Fruit fly (Drosophila melanogaster) whole organism, embryonic: ENCODE measurements around the gene CG33287.
A peak's percentile ranks its signal among the peaks of the same experiment; 100 is the strongest.

Experiments used
- Asciz ChIP-seq: fragments of 200-800 bp; sonication (Bioruptor generic); optimal IDR thresholded peaks from 2 replicates; lab custom pipeline; 2017; ENCODE audit warnings: missing biosample characterization, mild to moderate bottlenecking, missing genetic modification characterization, missing genetic modification reagents
- CG10366 ChIP-seq: fragments of 200-800 bp; sonication (Bioruptor generic); IDR thresholded peaks from 2 replicates; pipeline ENCODE4 v1.3.6; 2022; ENCODE audit warnings: missing biosample characterization, missing genetic modification characterization
- CG11247 ChIP-seq: fragments of 200-800 bp; sonication (Bioruptor generic); IDR thresholded peaks from 2 replicates; pipeline ENCODE4 v1.3.6; 2022; ENCODE audit warnings: missing biosample characterization, missing genetic modification characterization
- CG11560 ChIP-seq: fragments of 200-800 bp; sonication (Bioruptor generic); IDR thresholded peaks from 3 replicates; pipeline ENCODE4 v1.3.6; 2022; ENCODE audit warnings: missing biosample characterization, missing genetic modification characterization
- CG12104 ChIP-seq: fragments of 200-800 bp; sonication (Bioruptor generic); optimal IDR thresholded peaks from 3 replicates; lab custom pipeline; 2016; ENCODE audit warnings: missing biosample characterization, missing genetic modification characterization
- CG13296 ChIP-seq: fragments of 200-800 bp; sonication (Bioruptor generic); optimal IDR thresholded peaks from 3 replicates; lab custom pipeline; 2018; ENCODE audit warnings: missing biosample characterization, mild to moderate bottlenecking, missing genetic modification characterization
- CG14860 ChIP-seq: fragments of 200-800 bp; sonication (Bioruptor generic); IDR thresholded peaks from 3 replicates; pipeline ENCODE4 v1.3.6; 2022; ENCODE audit warnings: missing biosample characterization, missing genetic modification characterization; ENCODE audit not compliant: partially characterized antibody
- CG1529 ChIP-seq: fragments of 200-800 bp; sonication (Bioruptor generic); optimal IDR thresholded peaks from 3 replicates; lab custom pipeline; 2018; ENCODE audit warnings: missing biosample characterization, missing genetic modification characterization
- CG17829 ChIP-seq: fragments of 200-800 bp; optimal IDR thresholded peaks from 2 replicates; lab custom pipeline; 2019; ENCODE audit warnings: missing biosample characterization, mild to moderate bottlenecking, missing genetic modification characterization, moderate library complexity
- CG17912 ChIP-seq: fragments of 200-800 bp; sonication (Bioruptor generic); optimal IDR thresholded peaks from 2 replicates; lab custom pipeline; 2018; ENCODE audit warnings: missing biosample characterization, mild to moderate bottlenecking, missing genetic modification characterization
- CG18011 ChIP-seq: fragments of 200-800 bp; sonication (Bioruptor generic); optimal IDR thresholded peaks from 2 replicates; lab custom pipeline; 2017; ENCODE audit warnings: missing biosample characterization, missing genetic modification characterization, mild to moderate bottlenecking, moderate library complexity, missing genotype
- CG18764 ChIP-seq: fragments of 200-800 bp; sonication (Bioruptor generic); optimal IDR thresholded peaks from 3 replicates; lab custom pipeline; 2016; ENCODE audit warnings: missing biosample characterization, missing genetic modification characterization
- CG2889 ChIP-seq: fragments of 200-800 bp; sonication (Bioruptor generic); IDR thresholded peaks from 3 replicates; pipeline ENCODE4 v1.3.6; 2022; ENCODE audit warnings: missing biosample characterization, missing genetic modification characterization
- CG31388 ChIP-seq: fragments of 200-800 bp; sonication (Bioruptor generic); optimal IDR thresholded peaks from 2 replicates; lab custom pipeline; 2016; ENCODE audit warnings: missing biosample characterization, missing genetic modification characterization
- CG32767 ChIP-seq: fragments of 200-800 bp; sonication (Bioruptor generic); IDR thresholded peaks from 2 replicates; pipeline ENCODE4 v1.3.6; 2022; ENCODE audit warnings: missing biosample characterization, missing genetic modification characterization
- CG32772 ChIP-seq: fragments of 200-800 bp; sonication (Bioruptor generic); IDR thresholded peaks from 2 replicates; pipeline ENCODE4 v1.3.6; 2022; ENCODE audit warnings: missing biosample characterization, missing genetic modification characterization
- CG43689 ChIP-seq: fragments of 200-800 bp; sonication (Bioruptor generic); IDR thresholded peaks from 2 replicates; pipeline ENCODE4 v1.3.6; 2022; ENCODE audit warnings: missing biosample characterization, missing genetic modification characterization
- CG7372 ChIP-seq: fragments of 200-800 bp; sonication (Bioruptor generic); IDR thresholded peaks from 2 replicates; pipeline ENCODE4 v1.3.6; 2022; ENCODE audit warnings: missing biosample characterization, missing genetic modification characterization
- CG8089 ChIP-seq: fragments of 200-800 bp; sonication (Bioruptor generic); optimal IDR thresholded peaks from 3 replicates; lab custom pipeline; 2016; ENCODE audit warnings: missing biosample characterization, missing genetic modification characterization
- CG9437 ChIP-seq: fragments of 200-800 bp; sonication (Bioruptor generic); optimal IDR thresholded peaks from 2 replicates; lab custom pipeline; 2018; ENCODE audit warnings: missing biosample characterization, mild to moderate bottlenecking, missing genetic modification characterization
- CG9797 ChIP-seq: fragments of 200-800 bp; sonication (Bioruptor generic); optimal IDR thresholded peaks from 3 replicates; lab custom pipeline; 2018; ENCODE audit warnings: missing biosample characterization, mild to moderate bottlenecking, missing genetic modification characterization
- CrebB ChIP-seq: fragments of 200-800 bp; sonication (Bioruptor generic); optimal IDR thresholded peaks from 3 replicates; lab custom pipeline; 2018; ENCODE audit warnings: missing biosample characterization, mild to moderate bottlenecking, missing genetic modification characterization
- Dip3 ChIP-seq: fragments of 200-800 bp; sonication (Bioruptor generic); optimal IDR thresholded peaks from 3 replicates; lab custom pipeline; 2016; ENCODE audit warnings: missing biosample characterization, missing genetic modification characterization
- HLH54F ChIP-seq: fragments of 200-800 bp; sonication (Bioruptor generic); optimal IDR thresholded peaks from 3 replicates; lab custom pipeline; 2016; ENCODE audit warnings: missing biosample characterization, missing genetic modification characterization
- MTF-1 ChIP-seq: fragments of 200-800 bp; sonication (Bioruptor generic); optimal IDR thresholded peaks from 2 replicates; lab custom pipeline; 2018; ENCODE audit warnings: missing biosample characterization, mild to moderate bottlenecking, missing genetic modification characterization, borderline replicate concordance
- Nf-YB ChIP-seq: fragments of 200-800 bp; sonication (Bioruptor generic); optimal IDR thresholded peaks from 3 replicates; lab custom pipeline; 2019; ENCODE audit warnings: missing biosample characterization, mild to moderate bottlenecking, missing genetic modification characterization, moderate library complexity
- Nf-YC ChIP-seq: fragments of 200-800 bp; optimal IDR thresholded peaks from 3 replicates; lab custom pipeline; 2019; ENCODE audit warnings: missing biosample characterization, mild to moderate bottlenecking, missing genetic modification characterization, moderate library complexity
- NfI ChIP-seq: fragments of 200-800 bp; sonication (Bioruptor generic); optimal IDR thresholded peaks from 3 replicates; lab custom pipeline; 2018; ENCODE audit warnings: missing biosample characterization, mild to moderate bottlenecking, missing genetic modification characterization, moderate library complexity
- Oli ChIP-seq: fragments of 200-800 bp; sonication (Bioruptor generic); optimal IDR thresholded peaks from 2 replicates; lab custom pipeline; 2018; ENCODE audit warnings: missing biosample characterization, mild to moderate bottlenecking, missing genetic modification characterization, moderate library complexity
- PHDP ChIP-seq: fragments of 200-800 bp; sonication (Bioruptor generic); optimal IDR thresholded peaks from 3 replicates; lab custom pipeline; 2018; ENCODE audit warnings: missing biosample characterization, mild to moderate bottlenecking, missing genetic modification characterization, moderate library complexity
- Rfx ChIP-seq: fragments of 200-800 bp; sonication (Bioruptor generic); IDR thresholded peaks from 2 replicates; pipeline ENCODE4 v1.3.6; 2022; ENCODE audit warnings: missing biosample characterization, missing genetic modification characterization
- Stat92E ChIP-seq, 3 experiments: fragments of >200 bp in 2 of 3; fragments of 200-800 bp in 1 of 3; sonication (Bioruptor generic) in 1 of 3; optimal IDR thresholded peaks; 2 replicates each; lab custom pipeline; 2017 to 2019; ENCODE audit warnings: missing biosample characterization in 3 of 3, missing genetic modification characterization in 3 of 3, mild to moderate bottlenecking in 1 of 3, moderate library complexity in 1 of 3
- TFAM ChIP-seq: fragments of 200-800 bp; sonication (Bioruptor generic); optimal IDR thresholded peaks from 2 replicates; lab custom pipeline; 2017; ENCODE audit warnings: missing biosample characterization, missing genetic modification characterization, inconsistent platforms
- Taf1 ChIP-seq: fragments of 200-800 bp; sonication (Bioruptor generic); IDR thresholded peaks from 2 replicates; pipeline ENCODE4 v1.3.6; 2022; ENCODE audit warnings: missing biosample characterization, missing genetic modification characterization
- crp ChIP-seq, 2 experiments: fragments of 200-800 bp; sonication (Bioruptor generic); optimal IDR thresholded peaks; 2 replicates in 1 of 2; 3 replicates in 1 of 2; lab custom pipeline; 2017; ENCODE audit warnings: missing biosample characterization in 2 of 2, missing genetic modification characterization in 2 of 2, mild to moderate bottlenecking in 1 of 2, moderate library complexity in 1 of 2
- dimm ChIP-seq: fragments of 200-800 bp; sonication (Bioruptor generic); IDR thresholded peaks from 2 replicates; pipeline ENCODE4 v1.3.6; 2022; ENCODE audit warnings: missing biosample characterization, missing genetic modification characterization
- dm ChIP-seq: fragments of 200-800 bp; sonication (Bioruptor generic); optimal IDR thresholded peaks from 3 replicates; lab custom pipeline; 2016; ENCODE audit warnings: missing biosample characterization, missing genetic modification characterization
- dpn ChIP-seq, 2 experiments: fragments of 200-800 bp; sonication (Bioruptor generic); optimal IDR thresholded peaks; 3 replicates each; lab custom pipeline; 2016; ENCODE audit warnings: missing biosample characterization in 2 of 2, missing genetic modification characterization in 2 of 2
- ewg ChIP-seq: fragments of 200-800 bp; sonication (Bioruptor generic); optimal IDR thresholded peaks from 3 replicates; lab custom pipeline; 2017; ENCODE audit warnings: mild to moderate bottlenecking, missing biosample characterization, missing genetic modification reagents, missing genetic modification characterization
- gfzf ChIP-seq: fragments of 200-800 bp; sonication (Bioruptor generic); optimal IDR thresholded peaks from 2 replicates; lab custom pipeline; 2016; ENCODE audit warnings: missing biosample characterization, mild to moderate bottlenecking, missing genetic modification characterization, moderate library complexity
- grn ChIP-seq: fragments of 200-800 bp; sonication (Bioruptor generic); optimal IDR thresholded peaks from 3 replicates; lab custom pipeline; 2017; ENCODE audit warnings: missing biosample characterization, missing genetic modification characterization
- lbe ChIP-seq: fragments of 200-800 bp; sonication (Bioruptor generic); optimal IDR thresholded peaks from 2 replicates; lab custom pipeline; 2016; ENCODE audit warnings: missing biosample characterization, mild to moderate bottlenecking, missing genetic modification characterization
- nerfin-1 ChIP-seq: fragments of 200-800 bp; sonication (Bioruptor generic); optimal IDR thresholded peaks from 3 replicates; lab custom pipeline; 2019; ENCODE audit warnings: missing biosample characterization, mild to moderate bottlenecking, missing genetic modification characterization, moderate library complexity
- onecut ChIP-seq: fragments of 200-800 bp; sonication (Bioruptor generic); IDR thresholded peaks from 2 replicates; pipeline ENCODE4 v1.3.6; 2022; ENCODE audit warnings: missing biosample characterization, missing genetic modification characterization
- pb ChIP-seq: fragments of 200-800 bp; sonication (Bioruptor generic); optimal IDR thresholded peaks from 3 replicates; lab custom pipeline; 2016; ENCODE audit warnings: missing biosample characterization, missing genetic modification characterization
- pnt ChIP-seq: fragments of 200-800 bp; sonication (Bioruptor generic); optimal IDR thresholded peaks from 3 replicates; lab custom pipeline; 2016; ENCODE audit warnings: missing biosample characterization, missing genetic modification characterization
- pum ChIP-seq: fragments of 200-800 bp; sonication (Bioruptor generic); optimal IDR thresholded peaks from 2 replicates; lab custom pipeline; 2016; ENCODE audit warnings: missing biosample characterization, missing genetic modification characterization
- so ChIP-seq: fragments of 200-800 bp; sonication (Bioruptor generic); IDR thresholded peaks from 3 replicates; pipeline ENCODE4 v1.3.6; 2022; ENCODE audit warnings: missing biosample characterization, missing genetic modification characterization
- sqz ChIP-seq: fragments of 200-800 bp; sonication (Bioruptor generic); optimal IDR thresholded peaks from 3 replicates; lab custom pipeline; 2018; ENCODE audit warnings: missing biosample characterization, mild to moderate bottlenecking, missing genetic modification characterization
- sug ChIP-seq: fragments of 200-800 bp; optimal IDR thresholded peaks from 2 replicates; lab custom pipeline; 2019; ENCODE audit warnings: missing biosample characterization, mild to moderate bottlenecking, missing genetic modification characterization, moderate library complexity
- tap ChIP-seq: fragments of 200-800 bp; optimal IDR thresholded peaks from 3 replicates; lab custom pipeline; 2019; ENCODE audit warnings: missing biosample characterization, mild to moderate bottlenecking, missing genetic modification characterization, moderate library complexity

CG33287 gene

DNA sequence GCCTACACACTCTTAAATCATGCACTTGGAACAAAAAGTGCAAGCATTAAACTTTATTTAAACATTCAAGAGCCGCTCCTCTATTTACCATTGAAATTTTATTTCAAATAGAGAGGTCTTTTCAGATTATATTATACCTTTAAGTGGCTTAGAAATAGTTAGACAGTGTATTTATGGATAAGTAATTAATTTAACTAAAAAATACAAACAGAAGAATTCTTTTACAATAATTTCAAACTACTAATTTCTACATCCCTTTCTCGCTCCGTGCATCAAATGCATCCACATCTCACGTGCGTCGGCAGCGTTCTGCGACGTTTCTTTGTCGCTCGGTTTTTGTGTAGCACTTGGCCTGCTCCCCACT, 20.3 kb downstream of the CG33287 start (continued):
- TF ChIP-seq Nf-YB (GFP tag; lab: Kevin White, UChicago), result no peak
- peak; percentile 60 for TF ChIP-seq ewg (GFP tag; lab: Kevin White, UChicago)
- peak; percentile 6; the same call in 1 of the 2 replicates for TF ChIP-seq CG7372 (GFP tag; lab: Robert Waterston, UW)
- TF ChIP-seq lbe (GFP tag; lab: Kevin White, UChicago), result peak; percentile 90
- peak; percentile 22; the same call in 1 of the 2 replicates for TF ChIP-seq onecut (GFP tag; lab: Robert Waterston, UW)
- TF ChIP-seq CG13296 (GFP tag; lab: Kevin White, UChicago), result no peak
- TF ChIP-seq Oli (tag; lab: Kevin White, UChicago), result peak; percentile 79
- TF ChIP-seq CG14860 (GFP tag; lab: Robert Waterston, UW), result no peak
- TF ChIP-seq CG11560 (tag; lab: Robert Waterston, UW), result no peak
- TF ChIP-seq so (GFP tag; lab: Robert Waterston, UW), result peak; percentile 15; the same call in 1 of the 3 replicates
- no peak for TF ChIP-seq CG31388 (GFP tag; lab: Kevin White, UChicago)
- no peak for TF ChIP-seq gfzf (GFP tag; lab: Kevin White, UChicago)
- TF ChIP-seq pum (GFP tag; lab: Kevin White, UChicago), result peak; percentile 49
- no peak; the same call in 1 of the 2 replicates for TF ChIP-seq CG32767 (GFP tag; lab: Robert Waterston, UW)
- no peak for TF ChIP-seq Dip3 (GFP tag; lab: Kevin White, UChicago)
- no peak for TF ChIP-seq Stat92E (GFP tag; optimal IDR thresholded peaks at IDR 0.05; lab: Kevin White, UChicago)
- no peak for TF ChIP-seq Rfx
- peak; percentile 5 for TF ChIP-seq MTF-1 (GFP tag; lab: Kevin White, UChicago)
- no peak for TF ChIP-seq CG18764 (GFP tag; lab: Kevin White, UChicago)
- no peak for TF ChIP-seq grn (GFP tag; lab: Kevin White, UChicago)
- TF ChIP-seq CG43689, result no peak
- TF ChIP-seq sqz (GFP tag; lab: Kevin White, UChicago), result peak; percentile 40
- peak; percentile 78 for TF ChIP-seq Asciz (GFP tag; lab: Kevin White, UChicago)
- peak; percentile 68 for TF ChIP-seq PHDP (tag; lab: Kevin White, UChicago)
- no peak for TF ChIP-seq CG2889 (GFP tag; lab: Robert Waterston, UW)
- TF ChIP-seq nerfin-1 (tag; lab: Kevin White, UChicago), result peak; percentile 73
- TF ChIP-seq crp (GFP tag; optimal IDR thresholded peaks at IDR 0.05; lab: Kevin White, UChicago), result no peak
- TF ChIP-seq CG12104 (GFP tag; lab: Kevin White, UChicago), result no peak
- no peak for TF ChIP-seq Nf-YC (tag; lab: Kevin White, UChicago)
- TF ChIP-seq TFAM (GFP tag; lab: Kevin White, UChicago), result no peak
- TF ChIP-seq dm, result no peak
- TF ChIP-seq CG10366, result peak; percentile 22; the same call in 1 of the 2 replicates
- no peak for TF ChIP-seq HLH54F (GFP tag; lab: Kevin White, UChicago)
- peak; percentile 18 for TF ChIP-seq CG8089 (GFP tag; lab: Kevin White, UChicago)
- TF ChIP-seq CG1529 (GFP tag; lab: Kevin White, UChicago), result peak; percentile 61
- TF ChIP-seq CG17912 (GFP tag; lab: Kevin White, UChicago), result no peak
- TF ChIP-seq dpn (GFP tag; optimal IDR thresholded peaks at IDR 0.05; lab: Kevin White, UChicago), result peak; percentile 18 to 59
- no peak for TF ChIP-seq CG11247 (GFP tag; lab: Robert Waterston, UW)
- peak; percentile 57 for TF ChIP-seq CG9437 (GFP tag; lab: Kevin White, UChicago)
- no peak for TF ChIP-seq sug (tag; lab: Kevin White, UChicago)
- TF ChIP-seq CG18011 (GFP tag; lab: Kevin White, UChicago), result no peak
- TF ChIP-seq tap (tag; lab: Kevin White, UChicago), result peak; percentile 64
- no peak for TF ChIP-seq CrebB
- TF ChIP-seq pnt (GFP tag; lab: Kevin White, UChicago), result peak; percentile 11
- TF ChIP-seq NfI (GFP tag; lab: Kevin White, UChicago), result peak; percentile 40
- peak; percentile 3 for TF ChIP-seq pb (GFP tag; lab: Kevin White, UChicago)
- TF ChIP-seq dimm (GFP tag; lab: Robert Waterston, UW), result no peak
- TF ChIP-seq CG9797 (GFP tag; lab: Kevin White, UChicago), result no peak
- peak; percentile 39; the same call in 1 of the 2 replicates for TF ChIP-seq CG32772 (GFP tag; lab: Robert Waterston, UW)
- no peak for TF ChIP-seq Taf1 (GFP tag; lab: Robert Waterston, UW)
- peak; percentile 81 for TF ChIP-seq CG17829 (tag; lab: Kevin White, UChicago)
